Fruit fly (Drosophila melanogaster) whole organism, prepupa: ENCODE measurements around the gene CG9922.

Experiments used
- Blimp-1 ChIP-seq: fragments of 200-800 bp; sonication (Bioruptor generic); optimal IDR thresholded peaks from 3 replicates; lab custom pipeline; 2017; ENCODE audit warnings: missing biosample characterization, missing genetic modification characterization, mild to moderate bottlenecking, moderate library complexity, missing genetic modification reagents
- CG10631 ChIP-seq: fragments of 200-800 bp; sonication (Bioruptor generic); optimal IDR thresholded peaks from 2 replicates; lab custom pipeline; 2016; ENCODE audit warnings: missing biosample characterization, missing genetic modification characterization
- CG10669 ChIP-seq: fragments of 200-800 bp; sonication (Bioruptor generic); optimal IDR thresholded peaks from 3 replicates; lab custom pipeline; 2018; ENCODE audit warnings: missing biosample characterization, mild to moderate bottlenecking, missing genetic modification characterization, moderate library complexity
- CG11294 ChIP-seq: fragments of 200-800 bp; sonication (Bioruptor generic); IDR thresholded peaks from 2 replicates; pipeline ENCODE4 v1.3.6; 2022; ENCODE audit warnings: missing biosample characterization, missing genetic modification characterization
- CG11902 ChIP-seq: fragments of 200-800 bp; sonication (Bioruptor generic); optimal IDR thresholded peaks from 3 replicates; lab custom pipeline; 2016; ENCODE audit warnings: missing biosample characterization, missing genetic modification characterization
- CG15336 ChIP-seq: fragments of 200-800 bp; sonication (Bioruptor generic); IDR thresholded peaks from 2 replicates; pipeline ENCODE4 v1.3.6; 2022; ENCODE audit warnings: missing biosample characterization, missing genetic modification characterization
- CG1621 ChIP-seq: fragments of 200-800 bp; sonication (Bioruptor generic); optimal IDR thresholded peaks from 3 replicates; lab custom pipeline; 2018; ENCODE audit warnings: missing biosample characterization, mild to moderate bottlenecking, missing genetic modification characterization
- CG3032 ChIP-seq: fragments of 200-800 bp; optimal IDR thresholded peaks from 2 replicates; lab custom pipeline; 2019; ENCODE audit warnings: missing biosample characterization, mild to moderate bottlenecking, missing genetic modification characterization, moderate library complexity
- CG31627 ChIP-seq: fragments of 200-800 bp; sonication (Bioruptor generic); optimal IDR thresholded peaks from 3 replicates; lab custom pipeline; 2016; ENCODE audit warnings: missing biosample characterization, missing genetic modification characterization
- CG32006 ChIP-seq: fragments of 200-800 bp; sonication (Bioruptor generic); optimal IDR thresholded peaks from 3 replicates; lab custom pipeline; 2017; ENCODE audit warnings: missing biosample characterization, mild to moderate bottlenecking, missing genetic modification characterization
- CG34406 ChIP-seq: fragments of 200-800 bp; sonication (Bioruptor generic); optimal IDR thresholded peaks from 3 replicates; lab custom pipeline; 2016; ENCODE audit warnings: missing biosample characterization, missing genetic modification characterization
- CG3919 ChIP-seq: fragments of 200-800 bp; sonication (Bioruptor generic); optimal IDR thresholded peaks from 3 replicates; lab custom pipeline; 2016; ENCODE audit warnings: missing biosample characterization, missing genetic modification characterization
- CG4318 ChIP-seq: fragments of 200-800 bp; sonication (Bioruptor generic); optimal IDR thresholded peaks from 3 replicates; lab custom pipeline; 2017; ENCODE audit warnings: missing biosample characterization, mild to moderate bottlenecking, missing genetic modification characterization
- CG6163 ChIP-seq: fragments of 200-800 bp; sonication (Bioruptor generic); IDR thresholded peaks from 3 replicates; pipeline ENCODE4 v1.3.6; 2022; ENCODE audit warnings: missing biosample characterization, missing genetic modification characterization
- CG6276 ChIP-seq: fragments of 200-800 bp; sonication (Bioruptor generic); optimal IDR thresholded peaks from 2 replicates; lab custom pipeline; 2017; ENCODE audit warnings: missing biosample characterization, mild to moderate bottlenecking, missing genetic modification characterization
- CG6792 ChIP-seq: fragments of 200-800 bp; sonication (Bioruptor generic); optimal IDR thresholded peaks from 3 replicates; lab custom pipeline; 2016; ENCODE audit warnings: missing biosample characterization, missing genetic modification characterization
- CG6854 ChIP-seq: fragments of 200-800 bp; sonication (Bioruptor generic); optimal IDR thresholded peaks from 2 replicates; lab custom pipeline; 2017; ENCODE audit warnings: missing biosample characterization, mild to moderate bottlenecking, missing genetic modification characterization
- CG7368 ChIP-seq: fragments of 200-800 bp; sonication (Bioruptor generic); optimal IDR thresholded peaks from 3 replicates; lab custom pipeline; 2016; ENCODE audit warnings: missing biosample characterization, missing genetic modification characterization
- CG8119 ChIP-seq: fragments of 200-800 bp; sonication (Bioruptor generic); IDR thresholded peaks from 3 replicates; pipeline ENCODE4 v1.3.6; 2022; ENCODE audit warnings: missing biosample characterization, missing genetic modification characterization
- CG8319 ChIP-seq: fragments of 200-800 bp; sonication (Bioruptor generic); optimal IDR thresholded peaks from 3 replicates; lab custom pipeline; 2016; ENCODE audit warnings: missing biosample characterization, missing genetic modification characterization
- CG8632 ChIP-seq: fragments of 200-800 bp; sonication (Bioruptor generic); optimal IDR thresholded peaks from 3 replicates; lab custom pipeline; 2016; ENCODE audit warnings: missing biosample characterization, missing genetic modification characterization
- CG9139 ChIP-seq: fragments of 200-800 bp; sonication (Bioruptor generic); optimal IDR thresholded peaks from 3 replicates; lab custom pipeline; 2017; ENCODE audit warnings: missing biosample characterization, mild to moderate bottlenecking, missing genetic modification characterization
- Eip75B ChIP-seq: fragments of 200-800 bp; sonication (Bioruptor generic); optimal IDR thresholded peaks from 3 replicates; lab custom pipeline; 2016; ENCODE audit warnings: missing biosample characterization, missing genetic modification characterization
- Eip78C ChIP-seq: fragments of 200-800 bp; sonication (Bioruptor generic); peaks from one replicate; lab custom pipeline; 2016; ENCODE audit warnings: missing biosample characterization, missing genetic modification characterization
- Eip93F ChIP-seq: fragments of 200-800 bp; sonication (Bioruptor generic); optimal IDR thresholded peaks from 2 replicates; lab custom pipeline; 2016; ENCODE audit warnings: missing biosample characterization, mild to moderate bottlenecking, missing genetic modification characterization
- Ets21C ChIP-seq: fragments of 200-800 bp; sonication (Bioruptor generic); optimal IDR thresholded peaks from 3 replicates; lab custom pipeline; 2016; ENCODE audit warnings: missing biosample characterization, missing genetic modification characterization
- Ets96B ChIP-seq: fragments of 200-800 bp; optimal IDR thresholded peaks from 2 replicates; lab custom pipeline; 2019; ENCODE audit warnings: missing biosample characterization, mild to moderate bottlenecking, missing genetic modification characterization, moderate library complexity
- Gug ChIP-seq: fragments of 200-800 bp; sonication (Bioruptor generic); IDR thresholded peaks from 2 replicates; pipeline ENCODE4 v1.3.6; 2022; ENCODE audit warnings: missing biosample characterization, missing genetic modification characterization
- Hr38 ChIP-seq: sonication (Bioruptor generic); optimal IDR thresholded peaks from 2 replicates; lab custom pipeline; 2016; ENCODE audit warnings: missing biosample characterization, missing genetic modification characterization
- Hr4 ChIP-seq: fragments of 200-800 bp; sonication (Bioruptor generic); optimal IDR thresholded peaks from 3 replicates; lab custom pipeline; 2016; ENCODE audit warnings: missing biosample characterization, missing genetic modification characterization
- Lpt ChIP-seq: fragments of 200-800 bp; sonication (Bioruptor generic); optimal IDR thresholded peaks from 3 replicates; lab custom pipeline; 2016; ENCODE audit warnings: missing biosample characterization, missing genetic modification characterization
- Met ChIP-seq: fragments of 200-800 bp; sonication (Bioruptor generic); optimal IDR thresholded peaks from 3 replicates; lab custom pipeline; 2016; ENCODE audit warnings: missing biosample characterization, missing genetic modification characterization
- OdsH ChIP-seq: fragments of 200-800 bp; sonication (Bioruptor generic); optimal IDR thresholded peaks from 3 replicates; lab custom pipeline; 2016; ENCODE audit warnings: missing biosample characterization, missing genetic modification characterization
- Smox ChIP-seq: fragments of 200-800 bp; sonication (Bioruptor generic); optimal IDR thresholded peaks from 3 replicates; lab custom pipeline; 2016; ENCODE audit warnings: missing biosample characterization, missing genetic modification characterization
- Sox102F ChIP-seq: fragments of 200-800 bp; sonication (Bioruptor generic); optimal IDR thresholded peaks from 2 replicates; lab custom pipeline; 2016; ENCODE audit warnings: missing biosample characterization, mild to moderate bottlenecking, missing genetic modification characterization
- Sox14 ChIP-seq: fragments of 200-800 bp; sonication (Bioruptor generic); optimal IDR thresholded peaks from 3 replicates; lab custom pipeline; 2016; ENCODE audit warnings: missing biosample characterization, missing genetic modification characterization
- Sox15 ChIP-seq: fragments of 200-800 bp; sonication (Bioruptor generic); optimal IDR thresholded peaks from 3 replicates; lab custom pipeline; 2016; ENCODE audit warnings: missing biosample characterization, missing genetic modification characterization
- achi ChIP-seq: fragments of 200-800 bp; sonication (Bioruptor generic); optimal IDR thresholded peaks from 3 replicates; lab custom pipeline; 2016; ENCODE audit warnings: missing biosample characterization, missing genetic modification characterization
- acj6 ChIP-seq: fragments of 200-800 bp; sonication (Bioruptor generic); optimal IDR thresholded peaks from 3 replicates; lab custom pipeline; 2016; ENCODE audit warnings: missing biosample characterization, missing genetic modification characterization
- cyc ChIP-seq: fragments of 200-800 bp; sonication (Bioruptor generic); optimal IDR thresholded peaks from 3 replicates; lab custom pipeline; 2016; ENCODE audit warnings: missing biosample characterization, missing genetic modification characterization
- dac ChIP-seq: fragments of 200-800 bp; sonication (Bioruptor generic); optimal IDR thresholded peaks from 2 replicates; lab custom pipeline; 2017; ENCODE audit warnings: missing biosample characterization, mild to moderate bottlenecking, missing genetic modification characterization
- dsx ChIP-seq: fragments of 200-800 bp; optimal IDR thresholded peaks from 3 replicates; lab custom pipeline; 2019; ENCODE audit warnings: missing biosample characterization, mild to moderate bottlenecking, missing genetic modification characterization, moderate library complexity; ENCODE audit not compliant: poor library complexity, severe bottlenecking
- fd59A ChIP-seq: fragments of 200-800 bp; sonication (Bioruptor generic); optimal IDR thresholded peaks from 2 replicates; lab custom pipeline; 2017; ENCODE audit warnings: missing biosample characterization, mild to moderate bottlenecking, missing genetic modification characterization, missing genetic modification reagents
- fd85E ChIP-seq: fragments of 200-800 bp; sonication (Bioruptor generic); optimal IDR thresholded peaks from 3 replicates; lab custom pipeline; 2016; ENCODE audit warnings: missing biosample characterization, missing genetic modification characterization
- fkh ChIP-seq: fragments of 200-800 bp; sonication (Bioruptor generic); optimal IDR thresholded peaks from 3 replicates; lab custom pipeline; 2017; ENCODE audit warnings: missing biosample characterization, mild to moderate bottlenecking, missing genetic modification characterization, moderate library complexity
- lz ChIP-seq: fragments of 200-800 bp; sonication (Bioruptor generic); optimal IDR thresholded peaks from 3 replicates; lab custom pipeline; 2016; ENCODE audit warnings: missing biosample characterization, missing genetic modification characterization
- salr ChIP-seq, 2 experiments: fragments of 200-800 bp; sonication (Bioruptor generic); optimal IDR thresholded peaks; 3 replicates each; lab custom pipeline; 2016 to 2018; ENCODE audit warnings: missing biosample characterization in 2 of 2, missing genetic modification characterization in 2 of 2, mild to moderate bottlenecking in 1 of 2
- spab ChIP-seq: fragments of 200-800 bp; sonication (Bioruptor generic); optimal IDR thresholded peaks from 2 replicates; lab custom pipeline; 2017; ENCODE audit warnings: missing biosample characterization, mild to moderate bottlenecking, missing genetic modification characterization, missing genetic modification reagents
- ss ChIP-seq, 2 experiments: fragments of 200-800 bp; sonication (Bioruptor generic); optimal IDR thresholded peaks; 2 replicates in 1 of 2; 3 replicates in 1 of 2; lab custom pipeline; 2017 to 2018; ENCODE audit warnings: mild to moderate bottlenecking in 2 of 2, missing biosample characterization in 2 of 2, missing genetic modification characterization in 2 of 2, moderate library complexity in 1 of 2
- svp ChIP-seq: fragments of 200-800 bp; sonication (Bioruptor generic); peaks from one replicate; lab custom pipeline; 2016; ENCODE audit warnings: missing biosample characterization, missing genetic modification characterization
- topi ChIP-seq: fragments of 200-800 bp; sonication (Bioruptor generic); optimal IDR thresholded peaks from 3 replicates; lab custom pipeline; 2016; ENCODE audit warnings: missing biosample characterization, missing genetic modification characterization
- vri ChIP-seq: fragments of 200-800 bp; sonication (Bioruptor generic); optimal IDR thresholded peaks from 3 replicates; lab custom pipeline; 2016; ENCODE audit warnings: missing biosample characterization, mild to moderate bottlenecking, missing genetic modification characterization

CG9922 gene

dm6 chr3R:14048702-14049142 is 12.5 kb upstream of the CG9922 start:
- TF ChIP-seq ss (GFP tag; optimal IDR thresholded peaks at IDR 0.05; lab: Kevin White, UChicago) (peak; percentile 20 to 45), achi (GFP tag; lab: Kevin White, UChicago) (peak; percentile 68), svp (GFP tag; lab: Kevin White, UChicago) (peak; percentile 88), CG8319 (GFP tag; lab: Kevin White, UChicago) (peak; percentile 4), CG6854 (no peak), CG4318 (GFP tag; lab: Kevin White, UChicago) (peak; percentile 40), CG10669 (GFP tag; lab: Kevin White, UChicago) (peak; percentile 47), CG34406 (GFP tag; lab: Kevin White, UChicago) (peak; percentile 79), fd85E (GFP tag; lab: Kevin White, UChicago) (no peak), fd59A (GFP tag; lab: Kevin White, UChicago) (peak; percentile 26), Ets21C (no peak), Eip78C (GFP tag; lab: Kevin White, UChicago) (peak; percentile 81), CG1621 (no peak), OdsH (peak; percentile 82), vri (peak; percentile 25), Eip93F (GFP tag; lab: Kevin White, UChicago) (peak; percentile 3), CG3032 (peak; percentile 63), lz (GFP tag; lab: Kevin White, UChicago) (peak; percentile 49), CG6276 (GFP tag; lab: Kevin White, UChicago) (peak; percentile 22), CG7368 (peak; percentile 41), CG32006 (GFP tag; lab: Kevin White, UChicago) (peak; percentile 70), dsx (GFP tag; lab: Kevin White, UChicago) (peak; percentile 58), Sox14 (GFP tag; lab: Kevin White, UChicago) (no peak), Lpt (GFP tag; lab: Kevin White, UChicago) (no peak), salr (GFP tag; optimal IDR thresholded peaks at IDR 0.05; lab: Kevin White, UChicago) (peak in 1 of 2 experiments; percentile 68), Ets96B (tag; lab: Kevin White, UChicago) (peak; percentile 64), acj6 (GFP tag; lab: Kevin White, UChicago) (peak; percentile 67), CG11902 (GFP tag; lab: Kevin White, UChicago) (peak; percentile 50), Blimp-1 (GFP tag; lab: Kevin White, UChicago) (peak; percentile 33), Sox102F (GFP tag; lab: Kevin White, UChicago) (peak; percentile 48), CG11294 (GFP tag; lab: Robert Waterston, UW) (no peak), Sox15 (GFP tag; lab: Kevin White, UChicago) (peak; percentile 51), CG8632 (GFP tag; lab: Kevin White, UChicago) (peak; percentile 82), Met (peak; percentile 59), CG6792 (GFP tag; lab: Kevin White, UChicago) (peak; percentile 77), CG6163 (GFP tag; lab: Robert Waterston, UW) (no peak), fkh (GFP tag; lab: Kevin White, UChicago) (no peak), topi (GFP tag; lab: Kevin White, UChicago) (peak; percentile 66), cyc (GFP tag; lab: Kevin White, UChicago) (peak; percentile 52), Hr4 (peak; percentile 45), Gug (GFP tag; lab: Robert Waterston, UW) (no peak), Smox (peak; percentile 59), CG9139 (GFP tag; lab: Kevin White, UChicago) (no peak), CG10631 (peak; percentile 62), CG15336 (GFP tag; lab: Robert Waterston, UW) (peak; percentile 56), CG8119 (GFP tag; lab: Robert Waterston, UW) (peak; percentile 64; the same call in 1 of the 3 replicates), spab (GFP tag; lab: Kevin White, UChicago) (peak; percentile 56), Eip75B (GFP tag; lab: Kevin White, UChicago) (peak; percentile 20), CG31627 (GFP tag; lab: Kevin White, UChicago) (peak; percentile 53), Hr38 (GFP tag; lab: Kevin White, UChicago) (no peak), CG3919 (GFP tag; lab: Kevin White, UChicago) (peak; percentile 65), dac (no peak)
